Worm (Caenorhabditis elegans) whole organism, early embryonic: Measurements from ENCODE around the gene bath-33.

Experiments used
- F13C5.2 ChIP-seq: sonication (generic microtip); optimal IDR thresholded peaks from 2 replicates; lab custom pipeline; 2017; ENCODE audit warnings: mild to moderate bottlenecking, missing genetic modification characterization, inconsistent platforms, missing compliant biosample characterization
- ama-1 ChIP-seq: fragments of 150-350 bp; optimal IDR thresholded peaks from 2 replicates; lab custom pipeline; 2014
- flt-1 ChIP-seq: fragments of 200-800 bp; sonication (Bioruptor generic); IDR thresholded peaks from 2 replicates; pipeline ENCODE4 v1.3.6; 2022; ENCODE audit warnings: missing genetic modification characterization, missing compliant biosample characterization

DNA sequence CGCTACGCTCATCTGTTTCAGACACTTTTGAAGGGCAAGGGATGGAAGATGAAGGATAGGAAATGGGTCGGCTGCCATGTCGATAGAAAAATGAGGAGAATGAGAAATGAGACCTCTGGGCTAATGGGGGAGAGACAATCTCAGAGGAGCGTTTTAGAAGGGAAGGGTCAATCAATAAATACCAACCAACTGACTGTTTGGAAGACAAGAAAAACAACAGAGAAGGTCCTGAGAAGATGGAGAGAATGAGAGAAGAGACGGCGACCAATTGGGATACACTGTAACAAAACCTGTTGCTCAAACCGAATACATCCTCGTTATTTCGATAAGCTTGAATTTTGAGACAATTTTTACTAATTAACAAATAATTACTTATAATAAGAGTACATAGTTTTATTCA is 47.4 kb upstream of the bath-33 start, which contains the start of gene fbxb-15:
- TF ChIP-seq flt-1 (no peak), F13C5.2 (tag; lab: Kevin White, UChicago) (no peak), ama-1 (lab: Kevin White, UChicago) (no peak)
